Worm (Caenorhabditis elegans): Measurements from ENCODE around the gene zfp-1.
"Not testable (repeated sequence)": the region's sequence is repeated elsewhere in the genome, so short reads cannot be mapped to it uniquely, and the experiment has no call there.

DNA sequence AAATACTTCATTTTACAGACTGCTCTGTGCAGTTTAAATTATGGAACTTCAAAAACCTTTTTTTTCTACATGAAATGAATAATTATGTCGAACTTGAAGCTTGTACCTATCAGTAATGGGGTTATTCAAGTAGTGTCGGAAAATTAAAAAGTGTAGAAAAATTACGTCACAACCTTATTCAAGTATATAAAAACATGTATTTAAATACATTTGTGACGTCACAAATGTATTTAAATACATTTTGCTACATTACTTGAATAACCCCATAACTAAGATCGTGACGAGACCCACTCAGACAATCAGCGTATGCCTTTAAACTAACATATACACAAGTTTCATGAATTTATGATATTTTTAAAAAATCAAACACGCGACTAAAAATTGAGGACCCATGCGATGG lies 59.7 kb downstream of the zfp-1 start:
- TF ChIP-seq unc-62 (GFP tag; optimal IDR thresholded peaks at IDR 0.05); snpc-4 (tag; optimal IDR thresholded peaks at IDR 0.05); unc-39 (tag; optimal IDR thresholded peaks at IDR 0.05); lin-32 (GFP tag; optimal IDR thresholded peaks at IDR 0.05); blmp-1 (tag; optimal IDR thresholded peaks at IDR 0.05); unc-120 (tag; optimal IDR thresholded peaks at IDR 0.05; ENCODE audit: poor library complexity, severe bottlenecking); flh-1 (GFP tag; optimal IDR thresholded peaks at IDR 0.05); elt-3 (tag; optimal IDR thresholded peaks at IDR 0.05): not testable (repeated sequence)
